Worm (Caenorhabditis elegans): ENCODE measurements around the gene C01G10.7.
A peak's percentile ranks its signal among the peaks of the same experiment; 100 is the strongest.

Gene C01G10.7

DNA sequence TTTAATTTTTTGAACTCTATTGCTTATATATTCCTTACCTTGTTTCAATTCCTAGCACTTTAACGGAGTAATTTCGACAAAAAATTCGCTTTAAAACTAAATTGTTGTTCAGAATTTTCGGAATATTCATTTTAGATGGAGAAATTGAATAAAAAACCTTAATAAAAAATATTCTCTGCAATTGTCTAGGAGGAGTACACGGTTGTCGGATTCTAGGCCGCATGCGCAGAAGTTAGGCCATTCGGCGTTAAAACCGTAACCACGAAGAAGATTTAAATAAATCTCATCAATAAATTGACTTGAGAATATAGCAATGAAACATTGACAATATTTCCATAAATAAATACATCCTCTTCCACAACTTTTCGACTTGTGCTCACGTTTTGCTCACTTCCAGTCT is 3.3 kb upstream of the C01G10.7 start, which contains the start of the genes C01G10.10 and C01G10.9 (continued):
- TF ChIP-seq Y116A8C.19 (tag; optimal IDR thresholded peaks at IDR 0.05; ENCODE audit: borderline replicate concordance) (peak; percentile 70), elt-2 (tag; optimal IDR thresholded peaks at IDR 0.05) (peak; percentile 67), ceh-88 (GFP tag; IDR thresholded peaks at IDR 0.05) (no peak), isw-1 (GFP tag; IDR thresholded peaks at IDR 0.05) (peak; percentile 46; the same call in 1 of the 2 replicates), nhr-77 (tag; optimal IDR thresholded peaks at IDR 0.05) (no peak), xbp-1 (tag; optimal IDR thresholded peaks at IDR 0.05) (peak; percentile 77), irx-1 (tag; optimal IDR thresholded peaks at IDR 0.05) (peak; percentile 93), fkh-10 (GFP tag; optimal IDR thresholded peaks at IDR 0.05) (no peak), blmp-1 (tag; optimal IDR thresholded peaks at IDR 0.05) (peak; percentile 51), tbx-2 (tag; optimal IDR thresholded peaks at IDR 0.05) (peak; percentile 87), mep-1 (tag; optimal IDR thresholded peaks at IDR 0.05) (peak; percentile 79), lir-3 (tag; optimal IDR thresholded peaks at IDR 0.05; ENCODE audit: poor library complexity) (peak; percentile 96), sox-4 (tag; optimal IDR thresholded peaks at IDR 0.05) (peak; percentile 90), unc-98 (GFP tag; IDR thresholded peaks at IDR 0.05) (peak; percentile 58; the same call in 1 of the 2 replicates), C34B4.2 (tag; optimal IDR thresholded peaks at IDR 0.05) (no peak), pax-3 (tag; optimal IDR thresholded peaks at IDR 0.05) (peak; percentile 96), nhr-47 (tag; optimal IDR thresholded peaks at IDR 0.05) (peak; percentile 86)

DNA sequence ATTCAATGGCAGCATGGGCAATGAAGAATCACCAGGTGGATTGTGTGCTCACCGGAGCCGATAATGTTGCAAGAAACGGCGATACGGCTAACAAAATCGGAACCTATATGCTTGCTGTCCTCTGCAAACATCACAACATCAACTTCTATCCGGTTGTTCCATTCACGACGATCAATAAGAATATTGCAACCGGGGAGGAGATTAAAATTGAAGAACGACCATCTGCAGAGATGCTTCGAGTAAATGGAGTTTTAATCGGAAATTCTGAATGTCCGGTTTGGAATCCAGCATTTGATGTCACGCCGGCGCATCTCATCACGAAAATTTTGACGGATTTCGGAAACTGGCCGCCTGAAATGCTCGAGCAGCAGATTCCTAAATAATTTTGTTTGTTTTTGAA is 1.9 kb upstream of the C01G10.7 start:
- TF ChIP-seq aha-1 (tag; optimal IDR thresholded peaks at IDR 0.05) (no peak), efl-3 (GFP tag; optimal IDR thresholded peaks at IDR 0.05) (no peak), ceh-82 (tag; optimal IDR thresholded peaks at IDR 0.05) (no peak), irx-1 (tag; optimal IDR thresholded peaks at IDR 0.05) (no peak), mef-2 (tag; optimal IDR thresholded peaks at IDR 0.05) (no peak), lin-13 (GFP tag; optimal IDR thresholded peaks at IDR 0.05) (no peak), elt-3 (tag; optimal IDR thresholded peaks at IDR 0.05) (no peak), hpl-2 (GFP tag; optimal IDR thresholded peaks at IDR 0.05) (no peak), zag-1 (tag; optimal IDR thresholded peaks at IDR 0.05) (no peak), rnt-1 (tag; optimal IDR thresholded peaks at IDR 0.05) (peak; percentile 18), nhr-76 (tag; optimal IDR thresholded peaks at IDR 0.05) (no peak), jun-1 (tag; optimal IDR thresholded peaks at IDR 0.05) (no peak), sptf-1 (tag; optimal IDR thresholded peaks at IDR 0.05) (no peak), nhr-71 (tag; optimal IDR thresholded peaks at IDR 0.05) (peak; percentile 44), lin-15B (tag; optimal IDR thresholded peaks at IDR 0.05) (no peak), fos-1 (tag; optimal IDR thresholded peaks at IDR 0.05) (no peak), pqm-1 (tag; optimal IDR thresholded peaks at IDR 0.05) (no peak), nhr-47 (tag; optimal IDR thresholded peaks at IDR 0.05) (no peak), lin-39 (tag; optimal IDR thresholded peaks at IDR 0.05) (no peak), ceh-8 (GFP tag; optimal IDR thresholded peaks at IDR 0.05) (no peak), nhr-237 (tag; optimal IDR thresholded peaks at IDR 0.05) (no peak), xbp-1 (tag; optimal IDR thresholded peaks at IDR 0.05) (no peak), egl-27 (tag; optimal IDR thresholded peaks at IDR 0.05) (no peak), sox-4 (tag; optimal IDR thresholded peaks at IDR 0.05) (no peak), mep-1 (tag; optimal IDR thresholded peaks at IDR 0.05) (no peak), nhr-85 (tag) (no peak), lin-14 (GFP tag; optimal IDR thresholded peaks at IDR 0.05) (no peak), efl-1 (optimal IDR thresholded peaks at IDR 0.05) (no peak), efl-1 (GFP tag; optimal IDR thresholded peaks at IDR 0.05 in 1 of 2) (peak in 1 of 2 experiments; percentile 81), F16B12.6 (tag; optimal IDR thresholded peaks at IDR 0.05) (no peak), swsn-7 (tag; optimal IDR thresholded peaks at IDR 0.05) (no peak), hlh-4 (tag; optimal IDR thresholded peaks at IDR 0.05) (no peak), fkh-8 (tag; optimal IDR thresholded peaks at IDR 0.05) (no peak), pax-3 (tag; optimal IDR thresholded peaks at IDR 0.05) (peak; percentile 30), C16A3.4 (tag; optimal IDR thresholded peaks at IDR 0.05) (no peak), egl-13 (tag; optimal IDR thresholded peaks at IDR 0.05) (no peak), elt-2 (tag; optimal IDR thresholded peaks at IDR 0.05) (no peak), hlh-17 (GFP tag; optimal IDR thresholded peaks at IDR 0.05; ENCODE audit: borderline replicate concordance) (no peak), tlp-1 (tag; optimal IDR thresholded peaks at IDR 0.05) (no peak), snpc-4 (tag; optimal IDR thresholded peaks at IDR 0.05) (no peak), nhr-12 (tag; optimal IDR thresholded peaks at IDR 0.05) (no peak), lir-3 (tag; optimal IDR thresholded peaks at IDR 0.05; ENCODE audit: poor library complexity) (no peak), ceh-90 (tag; optimal IDR thresholded peaks at IDR 0.05) (no peak)

Data from whole organism, L1 larva.